Worm (Caenorhabditis elegans) whole organism, late embryonic: Measurements from ENCODE around the gene C31H2.4.

ENCODE experiments used
- C08G9.2 ChIP-seq: sonication (generic microtip); optimal IDR thresholded peaks from 2 replicates; lab custom pipeline; 2016; ENCODE audit warnings: mild to moderate bottlenecking, missing genetic modification characterization, moderate library complexity, missing compliant biosample characterization
- C38D4.7 ChIP-seq: fragments of 200-800 bp; sonication (Bioruptor generic); optimal IDR thresholded peaks from 2 replicates; lab custom pipeline; 2018; ENCODE audit warnings: mild to moderate bottlenecking, missing genetic modification characterization, moderate library complexity, missing compliant biosample characterization
- F13H6.1 ChIP-seq: sonication (generic microtip); optimal IDR thresholded peaks from 2 replicates; lab custom pipeline; 2016; ENCODE audit warnings: missing genetic modification characterization, missing compliant biosample characterization
- K02D7.2 ChIP-seq: sonication (generic microtip); optimal IDR thresholded peaks from 2 replicates; lab custom pipeline; 2017; ENCODE audit warnings: mild to moderate bottlenecking, missing genetic modification characterization, missing compliant biosample characterization
- K09A11.1 ChIP-seq: sonication (generic microtip); optimal IDR thresholded peaks from 2 replicates; lab custom pipeline; 2017; ENCODE audit warnings: antibody characterized with exemption, mild to moderate bottlenecking, missing genetic modification characterization, missing compliant biosample characterization; ENCODE audit not compliant: insufficient read depth
- T23F11.4 ChIP-seq: fragments of 200-800 bp; sonication (Bioruptor generic); optimal IDR thresholded peaks from 2 replicates; lab custom pipeline; 2018; ENCODE audit warnings: mild to moderate bottlenecking, missing genetic modification characterization, missing compliant biosample characterization
- Y22D7AL.16 ChIP-seq: sonication (generic microtip); optimal IDR thresholded peaks from 2 replicates; lab custom pipeline; 2016; ENCODE audit warnings: missing genetic modification characterization, missing compliant biosample characterization
- ceh-19 ChIP-seq: fragments of 200-800 bp; sonication (Bioruptor generic); optimal IDR thresholded peaks from 2 replicates; lab custom pipeline; 2018; ENCODE audit warnings: mild to moderate bottlenecking, missing genetic modification characterization, missing compliant biosample characterization
- ceh-30 ChIP-seq: fragments of 150-350 bp; optimal IDR thresholded peaks from 2 replicates; lab custom pipeline; 2014; ENCODE audit warnings: missing biosample characterization, missing genetic modification characterization
- ceh-31 ChIP-seq: sonication (generic microtip); optimal IDR thresholded peaks from 2 replicates; lab custom pipeline; 2016; ENCODE audit warnings: missing genetic modification characterization, missing compliant biosample characterization
- ceh-48 ChIP-seq: sonication (generic microtip); optimal IDR thresholded peaks from 2 replicates; lab custom pipeline; 2016; ENCODE audit warnings: missing genetic modification characterization, inconsistent platforms, missing compliant biosample characterization
- ceh-9 ChIP-seq: sonication (generic microtip); optimal IDR thresholded peaks from 2 replicates; lab custom pipeline; 2016; ENCODE audit warnings: mild to moderate bottlenecking, missing genetic modification characterization, inconsistent platforms, missing compliant biosample characterization
- che-1 ChIP-seq: sonication (generic microtip); optimal IDR thresholded peaks from 2 replicates; lab custom pipeline; 2016; ENCODE audit warnings: mild to moderate bottlenecking, missing genetic modification characterization, missing compliant biosample characterization
- eyg-1 ChIP-seq: sonication (generic microtip); optimal IDR thresholded peaks from 2 replicates; lab custom pipeline; 2016; ENCODE audit warnings: missing genotype, missing genetic modification characterization, missing compliant biosample characterization
- fkh-10 ChIP-seq: fragments of 150-350 bp; optimal IDR thresholded peaks from 2 replicates; lab custom pipeline; 2014; ENCODE audit warnings: missing biosample characterization, missing genetic modification reagents, missing genetic modification characterization
- fkh-6 ChIP-seq: sonication (generic microtip); optimal IDR thresholded peaks from 2 replicates; lab custom pipeline; 2016; ENCODE audit warnings: missing genetic modification characterization, missing compliant biosample characterization
- gmeb-2 ChIP-seq: sonication (generic microtip); optimal IDR thresholded peaks from 2 replicates; lab custom pipeline; 2016; ENCODE audit warnings: missing genetic modification characterization, inconsistent platforms, missing compliant biosample characterization
- hlh-13 ChIP-seq: fragments of 200-800 bp; sonication (Bioruptor generic); optimal IDR thresholded peaks from 2 replicates; lab custom pipeline; 2018; ENCODE audit warnings: mild to moderate bottlenecking, missing genetic modification characterization, missing compliant biosample characterization
- hlh-6 ChIP-seq: sonication (generic microtip); optimal IDR thresholded peaks from 2 replicates; lab custom pipeline; 2016; ENCODE audit warnings: missing genotype, missing genetic modification characterization, missing compliant biosample characterization
- lim-6 ChIP-seq: sonication (generic microtip); optimal IDR thresholded peaks from 2 replicates; lab custom pipeline; 2016; ENCODE audit warnings: missing genetic modification characterization, missing compliant biosample characterization
- lin-11 ChIP-seq: fragments of 200-800 bp; sonication (Bioruptor generic); optimal IDR thresholded peaks from 2 replicates; lab custom pipeline; 2018; ENCODE audit warnings: mild to moderate bottlenecking, missing genetic modification characterization, missing compliant biosample characterization
- mec-3 ChIP-seq: sonication (generic microtip); optimal IDR thresholded peaks from 2 replicates; lab custom pipeline; 2016; ENCODE audit warnings: borderline replicate concordance, missing genetic modification characterization, missing compliant biosample characterization
- nfya-1 ChIP-seq: sonication (generic microtip); optimal IDR thresholded peaks from 2 replicates; lab custom pipeline; 2017; ENCODE audit warnings: missing genetic modification characterization, mild to moderate bottlenecking, missing compliant biosample characterization, antibody characterized with exemption, moderate library complexity
- nhr-11 ChIP-seq: fragments of 150-350 bp; optimal IDR thresholded peaks from 2 replicates; lab custom pipeline; 2014; ENCODE audit warnings: missing biosample characterization, missing genetic modification characterization
- npax-4 ChIP-seq: sonication (generic microtip); optimal IDR thresholded peaks from 2 replicates; lab custom pipeline; 2016; ENCODE audit warnings: missing genetic modification characterization, missing compliant biosample characterization
- pat-9 ChIP-seq: fragments of 200-800 bp; sonication (Bioruptor generic); optimal IDR thresholded peaks from 2 replicates; lab custom pipeline; 2018; ENCODE audit warnings: mild to moderate bottlenecking, missing genetic modification characterization, moderate library complexity, missing compliant biosample characterization
- pax-1 ChIP-seq: fragments of 150-350 bp; optimal IDR thresholded peaks from 2 replicates; lab custom pipeline; 2014; ENCODE audit warnings: missing biosample characterization, missing genetic modification characterization
- pha-2 ChIP-seq: sonication (generic microtip); optimal IDR thresholded peaks from 2 replicates; lab custom pipeline; 2017; ENCODE audit warnings: mild to moderate bottlenecking, missing genetic modification characterization, missing compliant biosample characterization
- pros-1 ChIP-seq: fragments of 150-350 bp; optimal IDR thresholded peaks from 2 replicates; lab custom pipeline; 2014; ENCODE audit warnings: missing biosample characterization, missing genetic modification reagents, missing genetic modification characterization
- ref-2 ChIP-seq: sonication (generic microtip); optimal IDR thresholded peaks from 2 replicates; lab custom pipeline; 2016; ENCODE audit warnings: missing genetic modification characterization, missing compliant biosample characterization
- sox-2 ChIP-seq: fragments of 200-800 bp; sonication (Bioruptor generic); IDR thresholded peaks from 2 replicates; pipeline ENCODE4 v1.3.6; 2022; ENCODE audit warnings: missing genetic modification reagents, missing genetic modification characterization, missing compliant biosample characterization
- sox-4 ChIP-seq: sonication (generic microtip); optimal IDR thresholded peaks from 2 replicates; lab custom pipeline; 2017; ENCODE audit warnings: mild to moderate bottlenecking, missing genetic modification characterization, inconsistent platforms, missing compliant biosample characterization
- tbx-7 ChIP-seq: sonication (generic microtip); optimal IDR thresholded peaks from 2 replicates; lab custom pipeline; 2016; ENCODE audit warnings: missing genotype, missing genetic modification characterization, missing compliant biosample characterization
- unc-42 ChIP-seq: sonication (generic microtip); optimal IDR thresholded peaks from 2 replicates; lab custom pipeline; 2016; ENCODE audit warnings: missing genotype, missing genetic modification characterization, missing compliant biosample characterization
- unc-55 ChIP-seq: sonication (generic microtip); optimal IDR thresholded peaks from 2 replicates; lab custom pipeline; 2017; ENCODE audit warnings: missing biosample characterization, missing genetic modification reagents, missing genetic modification characterization
- unc-86 ChIP-seq: sonication (generic microtip); optimal IDR thresholded peaks from 2 replicates; lab custom pipeline; 2016; ENCODE audit warnings: missing genetic modification characterization, missing compliant biosample characterization

Gene C31H2.4

DNA sequence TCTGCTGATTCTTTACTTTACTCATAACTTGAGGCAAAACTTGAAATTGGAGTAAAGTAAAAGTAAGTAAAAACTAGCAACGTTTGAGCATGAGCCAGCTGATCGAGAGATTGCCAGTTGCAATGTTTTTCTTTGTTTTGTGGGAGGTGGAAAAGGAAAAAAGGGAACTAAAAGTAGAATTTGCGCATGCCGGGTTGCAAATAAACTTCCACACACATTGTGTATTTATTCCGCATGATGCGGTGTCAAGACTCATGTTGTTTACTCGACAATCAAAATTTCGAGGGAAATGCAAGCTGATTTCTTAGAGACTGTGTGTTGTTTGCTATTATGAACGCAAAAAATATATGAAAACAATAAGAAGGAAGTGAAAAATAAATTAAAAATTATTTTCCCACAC is 17.1 kb downstream of the C31H2.4 start:
- TF ChIP-seq pat-9, result no peak
- TF ChIP-seq C38D4.7 (GFP tag; lab: Kevin White, UChicago), result no peak
- TF ChIP-seq K02D7.2 (tag; lab: Kevin White, UChicago), result no peak
- no peak for TF ChIP-seq nhr-11 (tag; lab: Kevin White, UChicago)
- no peak for TF ChIP-seq nfya-1 (tag; lab: Kevin White, UChicago)
- TF ChIP-seq sox-2 (GFP tag; lab: Robert Waterston, UW), result no peak
- no peak for TF ChIP-seq hlh-13 (GFP tag; lab: Kevin White, UChicago)
- TF ChIP-seq sox-4, result no peak
- no peak for TF ChIP-seq F13H6.1
- no peak for TF ChIP-seq Y22D7AL.16 (tag; lab: Kevin White, UChicago)
- no peak for TF ChIP-seq C08G9.2
- no peak for TF ChIP-seq npax-4 (tag; lab: Kevin White, UChicago)
- no peak for TF ChIP-seq K09A11.1 (tag; lab: Kevin White, UChicago)

DNA sequence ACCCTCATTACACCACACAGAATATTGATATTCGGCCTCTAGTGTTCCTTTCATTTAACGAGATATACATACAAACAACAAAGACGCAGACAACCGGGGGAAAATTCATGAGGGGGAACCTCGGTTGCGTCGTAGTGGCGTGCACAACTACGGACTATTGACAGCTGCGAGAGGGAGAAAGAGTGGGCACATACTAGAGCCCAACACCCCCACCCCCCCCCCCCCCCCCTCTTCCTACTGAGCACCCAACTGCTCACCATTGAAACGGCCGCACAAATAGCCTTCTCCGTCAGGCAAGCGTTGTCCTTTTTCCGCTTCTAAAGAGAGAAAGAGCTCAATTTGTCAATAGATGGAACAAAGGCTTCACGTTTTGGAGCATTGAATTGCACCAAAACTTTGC is 19.3 kb downstream of the C31H2.4 start:
- no peak for TF ChIP-seq ref-2 (tag; lab: Kevin White, UChicago)
- TF ChIP-seq C38D4.7 (GFP tag; lab: Kevin White, UChicago), result no peak
- TF ChIP-seq pax-1 (tag; lab: Kevin White, UChicago), result no peak
- TF ChIP-seq ceh-9 (tag; lab: Kevin White, UChicago), result no peak
- TF ChIP-seq mec-3, result no peak
- peak; percentile 71 for TF ChIP-seq pha-2 (tag; lab: Kevin White, UChicago)
- no peak for TF ChIP-seq fkh-10 (GFP tag; lab: Kevin White, UChicago)
- TF ChIP-seq unc-55 (GFP tag; lab: Kevin White, UChicago), result no peak
- TF ChIP-seq ceh-48, result peak; percentile 48
- no peak for TF ChIP-seq unc-86 (tag; lab: Kevin White, UChicago)
- peak; percentile 5 for TF ChIP-seq unc-42
- TF ChIP-seq nfya-1 (tag; lab: Kevin White, UChicago), result peak; percentile 16
- TF ChIP-seq ceh-19, result peak; percentile 64
- peak; percentile 42 for TF ChIP-seq che-1 (tag; lab: Kevin White, UChicago)
- no peak for TF ChIP-seq eyg-1 (tag; lab: Kevin White, UChicago)
- peak; percentile 35 for TF ChIP-seq T23F11.4 (GFP tag; lab: Kevin White, UChicago)
- TF ChIP-seq K02D7.2 (tag; lab: Kevin White, UChicago), result no peak
- TF ChIP-seq hlh-6 (tag; lab: Kevin White, UChicago), result no peak
- no peak for TF ChIP-seq lim-6 (tag; lab: Kevin White, UChicago)
- TF ChIP-seq ceh-30, result no peak
- TF ChIP-seq pat-9, result peak; percentile 43
- no peak for TF ChIP-seq ceh-31 (tag; lab: Kevin White, UChicago)

DNA sequence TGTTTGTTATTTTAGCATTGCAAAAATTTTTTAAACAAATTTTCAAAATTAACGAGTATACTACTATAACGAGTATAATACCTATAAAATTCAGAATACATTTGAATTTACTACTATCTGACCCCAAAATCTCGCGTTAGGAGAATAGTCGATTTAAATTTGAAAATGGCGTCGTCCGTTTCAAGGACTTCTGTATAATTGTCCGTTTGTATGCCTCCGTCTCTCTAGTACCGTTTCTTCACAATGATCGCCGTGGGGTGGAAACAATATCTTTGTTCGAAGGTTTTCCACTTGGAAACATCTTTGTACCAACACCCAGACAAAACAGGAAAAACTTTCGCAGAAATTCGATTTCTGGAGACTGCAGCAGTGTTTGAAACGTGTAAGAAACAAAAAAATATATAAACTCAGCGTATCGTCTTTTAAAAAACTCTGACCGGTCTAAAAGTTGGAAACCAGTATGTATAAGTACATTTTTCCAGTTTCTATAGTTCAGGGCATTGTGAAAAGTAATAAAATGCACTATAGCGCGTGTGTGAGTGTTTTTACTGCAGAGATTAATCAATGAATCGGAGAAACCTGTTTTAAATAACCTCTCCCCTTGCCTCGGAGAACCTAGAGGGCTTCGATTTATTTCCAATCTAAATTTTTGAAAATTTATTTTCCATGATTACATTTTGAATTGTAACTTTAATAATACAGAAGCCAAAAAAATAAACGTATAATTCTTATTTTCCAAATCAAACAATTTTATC is 21.6 kb downstream of the C31H2.4 start:
- TF ChIP-seq Y22D7AL.16 (tag; lab: Kevin White, UChicago) (no peak), gmeb-2 (tag; lab: Kevin White, UChicago) (no peak), fkh-6 (no peak), lin-11 (tag; lab: Kevin White, UChicago) (no peak), ref-2 (tag; lab: Kevin White, UChicago) (no peak), nfya-1 (tag; lab: Kevin White, UChicago) (no peak), sox-4 (no peak), hlh-6 (tag; lab: Kevin White, UChicago) (no peak), F13H6.1 (no peak), pros-1 (tag; lab: Kevin White, UChicago) (no peak), hlh-13 (GFP tag; lab: Kevin White, UChicago) (no peak), tbx-7 (tag; lab: Kevin White, UChicago) (no peak), lim-6 (tag; lab: Kevin White, UChicago) (no peak)
